Fruit fly (Drosophila melanogaster): ENCODE results near the gene CG1677.

dm6 chrX:7303848-7304427 lies 101.7 kb downstream of the CG1677 start:
- TF ChIP-seq Clk (GFP tag; optimal IDR thresholded peaks at IDR 0.05) (no peak), CG1620 (GFP tag; optimal IDR thresholded peaks at IDR 0.05) (no peak), Hr96 (GFP tag; optimal IDR thresholded peaks at IDR 0.05) (no peak), ovo (GFP tag; optimal IDR thresholded peaks at IDR 0.05) (no peak), Mnt (GFP tag; optimal IDR thresholded peaks at IDR 0.05) (peak; percentile 53), CG14711 (tag; optimal IDR thresholded peaks at IDR 0.05) (no peak), CG5204 (GFP tag; optimal IDR thresholded peaks at IDR 0.05) (no peak), tj (GFP tag; optimal IDR thresholded peaks at IDR 0.05) (no peak), CG12768 (GFP tag; optimal IDR thresholded peaks at IDR 0.05) (no peak), Crg-1 (GFP tag; optimal IDR thresholded peaks at IDR 0.05) (no peak), CG7045 (GFP tag; optimal IDR thresholded peaks at IDR 0.05) (no peak), CG33017 (tag; optimal IDR thresholded peaks at IDR 0.05) (no peak)
